Fruit fly (Drosophila melanogaster) whole organism, embryonic: ENCODE data around the gene Kdm3.
A peak's percentile ranks its signal among the peaks of the same experiment; 100 is the strongest.

ENCODE experiments used
- CG18476 ChIP-seq: fragments of 200-800 bp; sonication (Bioruptor generic); optimal IDR thresholded peaks from 2 replicates; lab custom pipeline; 2016; ENCODE audit warnings: missing biosample characterization, mild to moderate bottlenecking, missing genetic modification characterization
- CG3281 ChIP-seq: fragments of 200-800 bp; sonication (Bioruptor generic); optimal IDR thresholded peaks from 3 replicates; lab custom pipeline; 2017; ENCODE audit warnings: missing biosample characterization, mild to moderate bottlenecking, missing genetic modification characterization
- Hmr ChIP-seq: fragments of 200-800 bp; sonication (Bioruptor generic); optimal IDR thresholded peaks from 3 replicates; lab custom pipeline; 2017; ENCODE audit warnings: mild to moderate bottlenecking, missing biosample characterization, missing genetic modification reagents, missing genetic modification characterization
- dan ChIP-seq: fragments of 200-800 bp; sonication (Bioruptor generic); IDR thresholded peaks from 2 replicates; pipeline ENCODE4 v1.3.6; 2022; ENCODE audit warnings: missing biosample characterization, missing genetic modification characterization
- dm ChIP-seq: fragments of 200-800 bp; sonication (Bioruptor generic); optimal IDR thresholded peaks from 3 replicates; lab custom pipeline; 2016; ENCODE audit warnings: missing biosample characterization, missing genetic modification characterization
- kay ChIP-seq: fragments of 200-800 bp; sonication (Bioruptor generic); optimal IDR thresholded peaks from 2 replicates; lab custom pipeline; 2016; ENCODE audit warnings: missing biosample characterization, missing genetic modification characterization
- pnt ChIP-seq: fragments of 200-800 bp; sonication (Bioruptor generic); optimal IDR thresholded peaks from 3 replicates; lab custom pipeline; 2016; ENCODE audit warnings: missing biosample characterization, missing genetic modification characterization
- unc-4 ChIP-seq: fragments of 200-800 bp; sonication (Bioruptor generic); IDR thresholded peaks from 2 replicates; pipeline ENCODE4 v1.3.6; 2022; ENCODE audit warnings: missing biosample characterization, missing genetic modification characterization; ENCODE audit not compliant: partially characterized antibody
- zf30C ChIP-seq: fragments of 200-800 bp; sonication (Bioruptor generic); optimal IDR thresholded peaks from 3 replicates; lab custom pipeline; 2018; ENCODE audit warnings: missing biosample characterization, mild to moderate bottlenecking, missing genetic modification characterization

DNA sequence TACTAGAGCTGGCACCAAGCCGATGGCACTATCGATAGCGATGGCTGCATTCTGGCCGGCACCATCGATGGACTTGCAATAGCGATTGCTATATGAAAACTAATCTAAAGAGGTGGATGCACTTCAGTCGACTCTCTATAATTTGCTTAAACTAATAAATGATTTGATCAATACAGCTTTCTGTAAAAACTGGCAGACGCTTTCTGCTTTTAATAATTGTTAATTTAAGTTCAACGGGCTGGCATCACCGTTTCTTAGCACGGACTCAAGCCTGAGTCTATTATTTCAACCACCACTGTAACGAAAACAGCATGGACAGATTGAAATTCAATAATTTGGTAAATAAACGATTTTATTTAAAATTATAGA, 2.8 kb upstream of the Kdm3 start, which contains the start of the genes Ras85D and Rlb1:
- peak; percentile 69 for TF ChIP-seq CG18476
- no peak for TF ChIP-seq dan
- TF ChIP-seq Hmr (GFP tag; lab: Kevin White, UChicago) = no peak
- TF ChIP-seq dm (GFP tag; lab: Kevin White, UChicago) = peak; percentile 92
- TF ChIP-seq zf30C (GFP tag; lab: Kevin White, UChicago) = no peak
- TF ChIP-seq kay = peak; percentile 54
- no peak for TF ChIP-seq unc-4 (GFP tag; lab: Robert Waterston, UW)
- peak; percentile 62 for TF ChIP-seq CG3281
- peak; percentile 70 for TF ChIP-seq pnt (GFP tag; lab: Kevin White, UChicago)
